Fruit fly (Drosophila melanogaster) whole organism, prepupa: ENCODE results near the gene CG13116.

Experiments used
- Blimp-1 ChIP-seq: fragments of 200-800 bp; sonication (Bioruptor generic); optimal IDR thresholded peaks from 3 replicates; lab custom pipeline; 2017; ENCODE audit warnings: missing biosample characterization, missing genetic modification characterization, mild to moderate bottlenecking, moderate library complexity, missing genetic modification reagents
- CG10631 ChIP-seq: fragments of 200-800 bp; sonication (Bioruptor generic); optimal IDR thresholded peaks from 2 replicates; lab custom pipeline; 2016; ENCODE audit warnings: missing biosample characterization, missing genetic modification characterization
- CG10669 ChIP-seq: fragments of 200-800 bp; sonication (Bioruptor generic); optimal IDR thresholded peaks from 3 replicates; lab custom pipeline; 2018; ENCODE audit warnings: missing biosample characterization, mild to moderate bottlenecking, missing genetic modification characterization, moderate library complexity
- CG11294 ChIP-seq: fragments of 200-800 bp; sonication (Bioruptor generic); IDR thresholded peaks from 2 replicates; pipeline ENCODE4 v1.3.6; 2022; ENCODE audit warnings: missing biosample characterization, missing genetic modification characterization
- CG11762 ChIP-seq: fragments of 200-800 bp; sonication (Bioruptor generic); optimal IDR thresholded peaks from 3 replicates; lab custom pipeline; 2016; ENCODE audit warnings: missing biosample characterization, missing genetic modification characterization; ENCODE audit not compliant: insufficient read depth
- CG11902 ChIP-seq: fragments of 200-800 bp; sonication (Bioruptor generic); optimal IDR thresholded peaks from 3 replicates; lab custom pipeline; 2016; ENCODE audit warnings: missing biosample characterization, missing genetic modification characterization
- CG1621 ChIP-seq: fragments of 200-800 bp; sonication (Bioruptor generic); optimal IDR thresholded peaks from 3 replicates; lab custom pipeline; 2018; ENCODE audit warnings: missing biosample characterization, mild to moderate bottlenecking, missing genetic modification characterization
- CG3032 ChIP-seq: fragments of 200-800 bp; optimal IDR thresholded peaks from 2 replicates; lab custom pipeline; 2019; ENCODE audit warnings: missing biosample characterization, mild to moderate bottlenecking, missing genetic modification characterization, moderate library complexity
- CG31627 ChIP-seq: fragments of 200-800 bp; sonication (Bioruptor generic); optimal IDR thresholded peaks from 3 replicates; lab custom pipeline; 2016; ENCODE audit warnings: missing biosample characterization, missing genetic modification characterization
- CG4318 ChIP-seq: fragments of 200-800 bp; sonication (Bioruptor generic); optimal IDR thresholded peaks from 3 replicates; lab custom pipeline; 2017; ENCODE audit warnings: missing biosample characterization, mild to moderate bottlenecking, missing genetic modification characterization
- CG6163 ChIP-seq: fragments of 200-800 bp; sonication (Bioruptor generic); IDR thresholded peaks from 3 replicates; pipeline ENCODE4 v1.3.6; 2022; ENCODE audit warnings: missing biosample characterization, missing genetic modification characterization
- CG6276 ChIP-seq: fragments of 200-800 bp; sonication (Bioruptor generic); optimal IDR thresholded peaks from 2 replicates; lab custom pipeline; 2017; ENCODE audit warnings: missing biosample characterization, mild to moderate bottlenecking, missing genetic modification characterization
- CG6808 ChIP-seq: fragments of 200-800 bp; sonication (Bioruptor generic); optimal IDR thresholded peaks from 3 replicates; lab custom pipeline; 2017; ENCODE audit warnings: missing biosample characterization, missing genetic modification characterization, mild to moderate bottlenecking, moderate library complexity, missing genetic modification reagents
- CG6854 ChIP-seq: fragments of 200-800 bp; sonication (Bioruptor generic); optimal IDR thresholded peaks from 2 replicates; lab custom pipeline; 2017; ENCODE audit warnings: missing biosample characterization, mild to moderate bottlenecking, missing genetic modification characterization
- CG7368 ChIP-seq: fragments of 200-800 bp; sonication (Bioruptor generic); optimal IDR thresholded peaks from 3 replicates; lab custom pipeline; 2016; ENCODE audit warnings: missing biosample characterization, missing genetic modification characterization
- CG8119 ChIP-seq: fragments of 200-800 bp; sonication (Bioruptor generic); IDR thresholded peaks from 3 replicates; pipeline ENCODE4 v1.3.6; 2022; ENCODE audit warnings: missing biosample characterization, missing genetic modification characterization
- CG9139 ChIP-seq: fragments of 200-800 bp; sonication (Bioruptor generic); optimal IDR thresholded peaks from 3 replicates; lab custom pipeline; 2017; ENCODE audit warnings: missing biosample characterization, mild to moderate bottlenecking, missing genetic modification characterization
- Eip75B ChIP-seq: fragments of 200-800 bp; sonication (Bioruptor generic); optimal IDR thresholded peaks from 3 replicates; lab custom pipeline; 2016; ENCODE audit warnings: missing biosample characterization, missing genetic modification characterization
- Eip78C ChIP-seq: fragments of 200-800 bp; sonication (Bioruptor generic); peaks from one replicate; lab custom pipeline; 2016; ENCODE audit warnings: missing biosample characterization, missing genetic modification characterization
- Eip93F ChIP-seq: fragments of 200-800 bp; sonication (Bioruptor generic); optimal IDR thresholded peaks from 2 replicates; lab custom pipeline; 2016; ENCODE audit warnings: missing biosample characterization, mild to moderate bottlenecking, missing genetic modification characterization
- Ets21C ChIP-seq: fragments of 200-800 bp; sonication (Bioruptor generic); optimal IDR thresholded peaks from 3 replicates; lab custom pipeline; 2016; ENCODE audit warnings: missing biosample characterization, missing genetic modification characterization
- Gug ChIP-seq: fragments of 200-800 bp; sonication (Bioruptor generic); IDR thresholded peaks from 2 replicates; pipeline ENCODE4 v1.3.6; 2022; ENCODE audit warnings: missing biosample characterization, missing genetic modification characterization
- Hr4 ChIP-seq: fragments of 200-800 bp; sonication (Bioruptor generic); optimal IDR thresholded peaks from 3 replicates; lab custom pipeline; 2016; ENCODE audit warnings: missing biosample characterization, missing genetic modification characterization
- Met ChIP-seq: fragments of 200-800 bp; sonication (Bioruptor generic); optimal IDR thresholded peaks from 3 replicates; lab custom pipeline; 2016; ENCODE audit warnings: missing biosample characterization, missing genetic modification characterization
- OdsH ChIP-seq: fragments of 200-800 bp; sonication (Bioruptor generic); optimal IDR thresholded peaks from 3 replicates; lab custom pipeline; 2016; ENCODE audit warnings: missing biosample characterization, missing genetic modification characterization
- Sox102F ChIP-seq: fragments of 200-800 bp; sonication (Bioruptor generic); optimal IDR thresholded peaks from 2 replicates; lab custom pipeline; 2016; ENCODE audit warnings: missing biosample characterization, mild to moderate bottlenecking, missing genetic modification characterization
- Sox14 ChIP-seq: fragments of 200-800 bp; sonication (Bioruptor generic); optimal IDR thresholded peaks from 3 replicates; lab custom pipeline; 2016; ENCODE audit warnings: missing biosample characterization, missing genetic modification characterization
- Sox15 ChIP-seq: fragments of 200-800 bp; sonication (Bioruptor generic); optimal IDR thresholded peaks from 3 replicates; lab custom pipeline; 2016; ENCODE audit warnings: missing biosample characterization, missing genetic modification characterization
- achi ChIP-seq: fragments of 200-800 bp; sonication (Bioruptor generic); optimal IDR thresholded peaks from 3 replicates; lab custom pipeline; 2016; ENCODE audit warnings: missing biosample characterization, missing genetic modification characterization
- acj6 ChIP-seq: fragments of 200-800 bp; sonication (Bioruptor generic); optimal IDR thresholded peaks from 3 replicates; lab custom pipeline; 2016; ENCODE audit warnings: missing biosample characterization, missing genetic modification characterization
- dac ChIP-seq: fragments of 200-800 bp; sonication (Bioruptor generic); optimal IDR thresholded peaks from 2 replicates; lab custom pipeline; 2017; ENCODE audit warnings: missing biosample characterization, mild to moderate bottlenecking, missing genetic modification characterization
- eg ChIP-seq: fragments of 200-800 bp; sonication (Bioruptor generic); IDR thresholded peaks from 3 replicates; pipeline ENCODE4 v1.3.6; 2022; ENCODE audit warnings: missing biosample characterization, missing genetic modification characterization
- fkh ChIP-seq: fragments of 200-800 bp; sonication (Bioruptor generic); optimal IDR thresholded peaks from 3 replicates; lab custom pipeline; 2017; ENCODE audit warnings: missing biosample characterization, mild to moderate bottlenecking, missing genetic modification characterization, moderate library complexity
- lz ChIP-seq: fragments of 200-800 bp; sonication (Bioruptor generic); optimal IDR thresholded peaks from 3 replicates; lab custom pipeline; 2016; ENCODE audit warnings: missing biosample characterization, missing genetic modification characterization
- net ChIP-seq: fragments of 200-800 bp; sonication (Bioruptor generic); optimal IDR thresholded peaks from 3 replicates; lab custom pipeline; 2016; ENCODE audit warnings: missing biosample characterization, missing genetic modification characterization
- ss ChIP-seq, 2 experiments: fragments of 200-800 bp; sonication (Bioruptor generic); optimal IDR thresholded peaks; 2 replicates in 1 of 2; 3 replicates in 1 of 2; lab custom pipeline; 2017 to 2018; ENCODE audit warnings: mild to moderate bottlenecking in 2 of 2, missing biosample characterization in 2 of 2, missing genetic modification characterization in 2 of 2, moderate library complexity in 1 of 2
- svp ChIP-seq: fragments of 200-800 bp; sonication (Bioruptor generic); peaks from one replicate; lab custom pipeline; 2016; ENCODE audit warnings: missing biosample characterization, missing genetic modification characterization
- topi ChIP-seq: fragments of 200-800 bp; sonication (Bioruptor generic); optimal IDR thresholded peaks from 3 replicates; lab custom pipeline; 2016; ENCODE audit warnings: missing biosample characterization, missing genetic modification characterization
- vri ChIP-seq: fragments of 200-800 bp; sonication (Bioruptor generic); optimal IDR thresholded peaks from 3 replicates; lab custom pipeline; 2016; ENCODE audit warnings: missing biosample characterization, mild to moderate bottlenecking, missing genetic modification characterization

Gene CG13116

dm6 chr2L:9698092-9698922 is 31.4 kb upstream of the CG13116 start:
- peak; percentile 99 for TF ChIP-seq svp
- TF ChIP-seq topi: peak; percentile 37
- TF ChIP-seq net (GFP tag; lab: Kevin White, UChicago): peak; percentile 13
- TF ChIP-seq vri (GFP tag; lab: Kevin White, UChicago): peak; percentile 52
- peak; percentile 0 for TF ChIP-seq Eip75B
- TF ChIP-seq fkh: peak; percentile 59
- peak; percentile 8 to 10 for TF ChIP-seq ss (GFP tag; optimal IDR thresholded peaks at IDR 0.05; lab: Kevin White, UChicago)
- TF ChIP-seq Eip78C (GFP tag; lab: Kevin White, UChicago): peak; percentile 66
- peak; percentile 0 for TF ChIP-seq CG6276 (GFP tag; lab: Kevin White, UChicago)
- TF ChIP-seq CG6163 (GFP tag; lab: Robert Waterston, UW): no peak
- no peak for TF ChIP-seq Met (GFP tag; lab: Kevin White, UChicago)
- no peak for TF ChIP-seq acj6 (GFP tag; lab: Kevin White, UChicago)
- peak; percentile 26 for TF ChIP-seq Sox102F

dm6 chr2L:9698923-9699493 is 30.7 kb upstream of the CG13116 start, which contains the start of gene Pka-C1:
Gene Pka-C1 (minus strand): TSS chr2L:9699297.
- no peak for TF ChIP-seq CG10669 (GFP tag; lab: Kevin White, UChicago)
- peak; percentile 11 to 15 for TF ChIP-seq ss (GFP tag; optimal IDR thresholded peaks at IDR 0.05; lab: Kevin White, UChicago)
- peak; percentile 25 for TF ChIP-seq OdsH (GFP tag; lab: Kevin White, UChicago)
- no peak for TF ChIP-seq Hr4 (GFP tag; lab: Kevin White, UChicago)
- peak; percentile 45 for TF ChIP-seq CG3032 (tag; lab: Kevin White, UChicago)
- TF ChIP-seq CG11294 (GFP tag; lab: Robert Waterston, UW): no peak
- TF ChIP-seq net (GFP tag; lab: Kevin White, UChicago): no peak
- TF ChIP-seq eg: peak; percentile 48; the same call in 1 of the 3 replicates
- TF ChIP-seq CG10631 (GFP tag; lab: Kevin White, UChicago): no peak
- peak; percentile 4 for TF ChIP-seq achi
- TF ChIP-seq vri (GFP tag; lab: Kevin White, UChicago): peak; percentile 63
- peak; percentile 49 for TF ChIP-seq Eip78C (GFP tag; lab: Kevin White, UChicago)
- TF ChIP-seq CG31627 (GFP tag; lab: Kevin White, UChicago): no peak
- TF ChIP-seq CG6808: peak; percentile 28
- TF ChIP-seq lz (GFP tag; lab: Kevin White, UChicago): no peak
- peak; percentile 68; the same call in 2 of the 3 replicates for TF ChIP-seq CG6163 (GFP tag; lab: Robert Waterston, UW)
- TF ChIP-seq CG1621 (tag; lab: Kevin White, UChicago): peak; percentile 96
- TF ChIP-seq fkh: peak; percentile 31
- peak; percentile 54; the same call in 2 of the 3 replicates for TF ChIP-seq CG8119
- peak; percentile 58 for TF ChIP-seq CG6854
- TF ChIP-seq Gug (GFP tag; lab: Robert Waterston, UW): 0 out of 2 replicates have a peak, but pooled peaks have one; percentile 10

DNA sequence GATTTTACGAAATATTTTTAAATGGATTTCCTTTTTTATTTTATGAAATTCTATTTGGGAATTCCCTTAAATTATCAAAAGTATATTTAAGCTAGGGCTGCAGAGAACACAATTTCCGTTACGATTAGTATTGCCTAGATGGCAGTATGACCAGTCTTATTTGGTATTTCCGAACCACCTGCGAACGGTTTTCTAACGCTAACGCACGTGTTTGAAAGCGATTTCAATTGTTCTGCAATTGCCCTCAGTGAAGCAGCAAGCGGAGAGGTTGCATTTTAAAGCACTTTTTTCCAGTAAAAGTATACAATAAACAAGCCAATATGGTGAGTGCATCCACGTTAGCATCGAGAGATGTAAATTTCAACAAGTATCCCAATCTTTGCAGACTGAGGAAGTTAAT is 30.1 kb upstream of the CG13116 start, which contains the start of gene hoip:
Gene hoip, plus strand, starts transcription at position 177 of the 400 bp plus-strand sequence.
- no peak for TF ChIP-seq CG7368 (GFP tag; lab: Kevin White, UChicago)
- TF ChIP-seq eg: peak; percentile 7; the same call in 1 of the 3 replicates

DNA sequence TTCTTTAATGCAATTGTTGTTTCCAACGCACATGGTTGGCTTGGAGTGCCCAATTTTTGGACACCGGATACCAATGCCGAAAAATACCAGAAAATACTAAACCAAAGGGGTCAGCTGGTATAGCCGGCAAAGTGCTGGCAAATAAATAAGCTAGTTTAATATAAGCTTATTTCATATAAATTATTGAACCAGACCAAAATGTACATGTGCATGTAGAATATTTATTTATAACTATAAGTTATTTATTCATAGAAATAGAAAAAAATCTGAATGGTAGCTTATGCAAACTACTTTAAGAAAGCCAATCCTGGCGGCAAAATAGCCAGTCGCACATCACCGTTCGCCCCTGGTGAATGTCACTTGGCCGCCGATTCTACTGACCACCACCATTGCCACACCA is 29.3 kb upstream of the CG13116 start, which contains the start of gene pelo:
Gene pelo, plus strand, starts transcription at position 357 of the 400 bp plus-strand sequence.
- peak; percentile 9 for TF ChIP-seq Sox102F
- TF ChIP-seq net (GFP tag; lab: Kevin White, UChicago): no peak
- peak; percentile 51 for TF ChIP-seq Met (GFP tag; lab: Kevin White, UChicago)
- TF ChIP-seq CG7368 (GFP tag; lab: Kevin White, UChicago): no peak
- peak; percentile 45 for TF ChIP-seq lz (GFP tag; lab: Kevin White, UChicago)
- TF ChIP-seq acj6 (GFP tag; lab: Kevin White, UChicago): peak; percentile 28
- peak; percentile 52 for TF ChIP-seq CG10631 (GFP tag; lab: Kevin White, UChicago)
- TF ChIP-seq Sox15 (GFP tag; lab: Kevin White, UChicago): no peak
- peak; percentile 10 for TF ChIP-seq Eip75B
- no peak for TF ChIP-seq CG4318 (GFP tag; lab: Kevin White, UChicago)
- peak; percentile 48 for TF ChIP-seq CG3032 (tag; lab: Kevin White, UChicago)
- no peak for TF ChIP-seq CG11294 (GFP tag; lab: Robert Waterston, UW)
- no peak for TF ChIP-seq Ets21C (GFP tag; lab: Kevin White, UChicago)
- peak; percentile 55 for TF ChIP-seq Eip93F (GFP tag; lab: Kevin White, UChicago)
- TF ChIP-seq CG6163 (GFP tag; lab: Robert Waterston, UW): peak; percentile 50; the same call in 1 of the 3 replicates
- peak; percentile 9 for TF ChIP-seq CG11762 (GFP tag; lab: Kevin White, UChicago)
- TF ChIP-seq Blimp-1: no peak
- no peak for TF ChIP-seq CG6808
- no peak for TF ChIP-seq CG9139 (GFP tag; lab: Kevin White, UChicago)
- no peak for TF ChIP-seq eg
- peak in 1 of 2 experiments; percentile 32 for TF ChIP-seq ss (GFP tag; optimal IDR thresholded peaks at IDR 0.05; lab: Kevin White, UChicago)
- TF ChIP-seq CG6276 (GFP tag; lab: Kevin White, UChicago): no peak
- TF ChIP-seq dac: no peak
- TF ChIP-seq CG11902 (GFP tag; lab: Kevin White, UChicago): no peak
- peak; percentile 29 for TF ChIP-seq CG1621 (tag; lab: Kevin White, UChicago)
- TF ChIP-seq svp: peak; percentile 88
- TF ChIP-seq CG8119: peak; percentile 53; the same call in 1 of the 3 replicates
- TF ChIP-seq Sox14: peak; percentile 22
- peak; percentile 30 for TF ChIP-seq CG31627 (GFP tag; lab: Kevin White, UChicago)
